Worm (Caenorhabditis elegans): ENCODE measurements around the gene R02F11.2.

The R02F11.2 gene

DNA sequence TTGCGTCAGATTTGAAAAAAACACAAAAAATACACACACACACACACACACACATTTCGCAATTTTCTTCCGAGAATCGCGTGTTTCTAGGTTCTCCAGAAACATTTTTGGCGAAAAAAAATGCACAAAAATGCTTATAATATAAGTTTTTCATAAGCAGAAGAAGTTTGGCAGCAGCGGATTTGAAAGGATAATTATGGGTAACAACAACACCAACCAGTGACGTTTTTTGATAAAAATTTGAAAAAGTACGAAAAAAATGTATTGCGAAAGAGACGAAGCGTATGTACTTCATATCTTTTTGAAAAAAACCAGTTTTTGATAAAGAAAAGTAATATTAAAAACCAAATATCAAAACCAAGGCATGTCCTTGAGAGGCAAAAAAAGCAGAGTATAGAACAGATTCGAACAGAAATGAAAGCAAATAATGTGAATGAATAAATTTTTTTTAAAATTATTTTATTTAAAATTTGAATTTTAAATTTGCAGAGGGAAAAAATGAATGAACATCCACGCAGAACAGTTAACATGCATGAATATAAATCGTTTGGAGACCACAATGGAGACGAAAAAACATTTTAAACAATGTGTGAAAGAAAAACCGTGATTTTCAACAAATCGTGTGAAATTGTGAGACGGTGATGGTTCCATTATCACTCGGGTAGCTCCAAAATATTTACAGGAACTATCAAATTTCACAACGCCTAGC is 29.4 kb downstream of the R02F11.2 start (continued):
- TF ChIP-seq hlh-11 (tag; optimal IDR thresholded peaks at IDR 0.05) (peak; percentile 15), R02D3.7 (tag; optimal IDR thresholded peaks at IDR 0.05) (no peak), daf-19 (GFP tag; conservative IDR thresholded peaks at IDR 0.05) (peak; percentile 30; the same call in 1 of the 2 replicates), pha-4 (GFP tag; IDR thresholded peaks at IDR 0.05) (peak; percentile 51; the same call in 1 of the 2 replicates), pha-4 (tag; optimal IDR thresholded peaks at IDR 0.05) (peak; percentile 8), mxl-3 (GFP tag; optimal IDR thresholded peaks at IDR 0.05) (peak; percentile 18), lin-39 (tag; optimal IDR thresholded peaks at IDR 0.05) (no peak), ztf-11 (tag; optimal IDR thresholded peaks at IDR 0.05) (no peak), ztf-7 (tag; optimal IDR thresholded peaks at IDR 0.05) (no peak), ZK546.5 (tag; optimal IDR thresholded peaks at IDR 0.05) (no peak), ceh-32 (tag; optimal IDR thresholded peaks at IDR 0.05; ENCODE audit: poor library complexity) (no peak), daf-8 (GFP tag; IDR thresholded peaks at IDR 0.05) (no peak), snpc-1.2 (GFP tag; IDR thresholded peaks at IDR 0.05) (peak; percentile 20; the same call in 1 of the 2 replicates), ceh-28 (tag; optimal IDR thresholded peaks at IDR 0.05) (no peak), saeg-2 (GFP tag; IDR thresholded peaks at IDR 0.05) (0 out of 2 replicates have a peak, but pooled peaks have one; percentile 27), aly-2 (tag; optimal IDR thresholded peaks at IDR 0.05) (no peak), ctbp-1 (GFP tag; IDR thresholded peaks at IDR 0.05) (peak; percentile 47), zip-11 (GFP tag; IDR thresholded peaks at IDR 0.05) (0 out of 2 replicates have a peak, but pooled peaks have one; percentile 6), F37D6.2 (tag; optimal IDR thresholded peaks at IDR 0.05) (no peak), nhr-76 (tag; optimal IDR thresholded peaks at IDR 0.05) (no peak), dmd-8 (GFP tag; IDR thresholded peaks at IDR 0.05) (peak; percentile 19; the same call in 1 of the 2 replicates), pqm-1 (tag; optimal IDR thresholded peaks at IDR 0.05) (no peak), zag-1 (tag; optimal IDR thresholded peaks at IDR 0.05) (no peak), nhr-28 (tag; optimal IDR thresholded peaks at IDR 0.05) (peak; percentile 4), lir-3 (tag; optimal IDR thresholded peaks at IDR 0.05) (peak; percentile 10), zfp-3 (GFP tag; conservative IDR thresholded peaks at IDR 0.05) (peak; percentile 91), egl-43 (GFP tag; IDR thresholded peaks at IDR 0.05) (no peak), mdl-1 (tag; optimal IDR thresholded peaks at IDR 0.05) (no peak), lin-29 (GFP tag; IDR thresholded peaks at IDR 0.05) (no peak), mxl-2 (GFP tag; conservative IDR thresholded peaks at IDR 0.05) (no peak), F26F4.8 (GFP tag; conservative IDR thresholded peaks at IDR 0.05) (no peak), lim-7 (GFP tag; IDR thresholded peaks at IDR 0.05) (peak; percentile 69; the same call in 1 of the 2 replicates), daf-16 (GFP tag; optimal IDR thresholded peaks at IDR 0.05) (peak; percentile 4 to 16), daf-16 (tag; optimal IDR thresholded peaks at IDR 0.05) (peak; percentile 50), F44E2.7 (GFP tag; IDR thresholded peaks at IDR 0.05) (no peak), lin-1 (GFP tag; IDR thresholded peaks at IDR 0.05) (peak; percentile 30; the same call in 1 of the 2 replicates), hmg-1.1 (GFP tag; IDR thresholded peaks at IDR 0.05) (no peak), nhr-10 (tag; optimal IDR thresholded peaks at IDR 0.05) (no peak), spr-3 (GFP tag; optimal IDR thresholded peaks at IDR 0.05) (peak; percentile 24), zip-2 (tag; optimal IDR thresholded peaks at IDR 0.05) (no peak), tra-1 (GFP tag; IDR thresholded peaks at IDR 0.05) (no peak; the same call in 1 of the 2 replicates), dmd-6 (GFP tag; IDR thresholded peaks at IDR 0.05) (peak; percentile 8; the same call in 1 of the 2 replicates), lin-15B (tag; optimal IDR thresholded peaks at IDR 0.05) (peak; percentile 39), hlh-30 (tag; optimal IDR thresholded peaks at IDR 0.05; ENCODE audit: insufficient read depth) (peak; percentile 34), T26A8.4 (GFP tag; IDR thresholded peaks at IDR 0.05) (peak; percentile 60; the same call in 1 of the 2 replicates), nhr-11 (tag; optimal IDR thresholded peaks at IDR 0.05) (no peak), mes-2 (tag; optimal IDR thresholded peaks at IDR 0.05; ENCODE audit: poor library complexity, severe bottlenecking) (peak; percentile 9), nhr-41 (GFP tag; IDR thresholded peaks at IDR 0.05) (no peak), mdt-29 (GFP tag; IDR thresholded peaks at IDR 0.05) (peak; percentile 67; the same call in 1 of the 2 replicates), dmd-9 (GFP tag; IDR thresholded peaks at IDR 0.05) (no peak)

Measured in whole organism, L4 larva.